Worm (Caenorhabditis elegans) whole organism, early embryonic: Measurements from ENCODE around the gene aex-3.
A peak's percentile ranks its signal among the peaks of the same experiment; 100 is the strongest.

Experiments
- B0310.2 ChIP-seq: sonication (generic microtip); optimal IDR thresholded peaks from 2 replicates; lab custom pipeline; 2016; ENCODE audit warnings: mild to moderate bottlenecking, missing genetic modification characterization, missing compliant biosample characterization
- F13C5.2 ChIP-seq: sonication (generic microtip); optimal IDR thresholded peaks from 2 replicates; lab custom pipeline; 2017; ENCODE audit warnings: mild to moderate bottlenecking, missing genetic modification characterization, inconsistent platforms, missing compliant biosample characterization
- aly-1 ChIP-seq: sonication (generic microtip); optimal IDR thresholded peaks from 2 replicates; lab custom pipeline; 2016; ENCODE audit warnings: missing genetic modification characterization, missing compliant biosample characterization
- ama-1 ChIP-seq: fragments of 150-350 bp; optimal IDR thresholded peaks from 2 replicates; lab custom pipeline; 2014
- ceh-13 ChIP-seq: fragments of 200-800 bp; sonication (Bioruptor generic); optimal IDR thresholded peaks from 2 replicates; lab custom pipeline; 2018; ENCODE audit warnings: mild to moderate bottlenecking, missing genetic modification characterization, missing compliant biosample characterization
- ceh-36 ChIP-seq: sonication (generic microtip); optimal IDR thresholded peaks from 2 replicates; lab custom pipeline; 2016; ENCODE audit warnings: missing genetic modification characterization, inconsistent platforms, missing compliant biosample characterization
- ets-7 ChIP-seq: sonication (generic microtip); optimal IDR thresholded peaks from 2 replicates; lab custom pipeline; 2016; ENCODE audit warnings: missing genotype, missing genetic modification characterization, missing compliant biosample characterization
- flt-1 ChIP-seq: fragments of 200-800 bp; sonication (Bioruptor generic); IDR thresholded peaks from 2 replicates; pipeline ENCODE4 v1.3.6; 2022; ENCODE audit warnings: missing genetic modification characterization, missing compliant biosample characterization
- hmbx-1 ChIP-seq: sonication (generic microtip); optimal IDR thresholded peaks from 2 replicates; lab custom pipeline; 2016; ENCODE audit warnings: mild to moderate bottlenecking, missing genetic modification characterization, missing compliant biosample characterization
- hmg-4 ChIP-seq: fragments of 200-800 bp; sonication (Bioruptor generic); optimal IDR thresholded peaks from 2 replicates; lab custom pipeline; 2018; ENCODE audit warnings: mild to moderate bottlenecking, missing genetic modification characterization, missing compliant biosample characterization
- hnd-1 ChIP-seq: sonication (generic microtip); optimal IDR thresholded peaks from 2 replicates; lab custom pipeline; 2016; ENCODE audit warnings: missing genetic modification characterization, missing compliant biosample characterization
- pes-1 ChIP-seq: fragments of 200-800 bp; sonication (Bioruptor generic); IDR thresholded peaks from 2 replicates; pipeline ENCODE4 v1.3.6; 2022; ENCODE audit warnings: missing genetic modification reagents, missing genetic modification characterization, missing compliant biosample characterization
- scrt-1 ChIP-seq: fragments of 200-800 bp; sonication (Bioruptor generic); IDR thresholded peaks from 2 replicates; pipeline ENCODE4 v1.3.6; 2022; ENCODE audit warnings: missing genetic modification characterization, missing compliant biosample characterization
- sea-1 ChIP-seq: fragments of 200-800 bp; sonication (Bioruptor generic); conservative IDR thresholded peaks from 2 replicates; pipeline ENCODE4 v1.3.6; 2022; ENCODE audit warnings: missing genetic modification characterization, missing compliant biosample characterization
- tbx-11 ChIP-seq: fragments of 200-800 bp; sonication (Bioruptor generic); IDR thresholded peaks from 2 replicates; pipeline ENCODE4 v1.3.6; 2022; ENCODE audit warnings: missing genetic modification characterization, missing compliant biosample characterization
- tbx-37 ChIP-seq: fragments of 200-800 bp; sonication (Bioruptor generic); conservative IDR thresholded peaks from 2 replicates; pipeline ENCODE4 v1.3.6; 2022; ENCODE audit warnings: missing genetic modification reagents, missing genetic modification characterization, missing compliant biosample characterization
- tra-4 ChIP-seq: sonication (generic microtip); optimal IDR thresholded peaks from 2 replicates; lab custom pipeline; 2017; ENCODE audit warnings: missing genetic modification characterization, missing compliant biosample characterization

aex-3 gene

DNA sequence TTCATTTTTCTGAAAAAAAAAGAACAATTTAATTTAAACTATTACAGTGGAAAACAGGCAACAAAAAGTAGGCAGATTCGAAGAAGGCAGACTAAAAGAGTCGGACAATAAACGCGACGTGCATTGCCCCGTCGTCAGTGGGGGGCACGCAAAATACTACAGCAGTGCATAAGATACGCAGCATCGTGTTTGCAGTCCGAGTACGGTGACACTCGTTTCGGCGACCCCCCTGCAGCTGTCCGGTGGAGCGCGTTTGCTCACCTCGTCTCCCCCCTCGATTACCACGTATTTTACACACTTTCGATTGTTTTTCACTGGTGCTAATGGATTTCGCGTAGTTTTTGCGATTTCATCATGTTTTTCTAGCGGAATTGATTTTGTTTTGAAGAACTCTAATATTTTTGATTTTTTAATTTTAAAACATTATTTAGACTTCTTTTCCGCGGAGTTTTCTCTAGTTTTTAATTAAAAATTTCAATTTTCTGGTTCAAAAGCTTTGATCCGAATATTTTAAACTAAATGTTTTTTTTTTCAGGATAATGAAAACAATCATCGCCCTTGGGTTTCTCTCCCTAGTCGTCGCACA is 8.6 kb upstream of the aex-3 start, which contains the start of the genes trap-2 and ile-2:
TSS of gene trap-2 (minus strand) at position 9 of the 586 bp plus-strand sequence.
TSS of gene ile-2 (plus strand) at position 536 of the 586 bp plus-strand sequence.
- TF ChIP-seq scrt-1 (GFP tag; lab: Robert Waterston, UW) (no peak), flt-1 (GFP tag; lab: Robert Waterston, UW) (peak; percentile 57; the same call in 1 of the 2 replicates), F13C5.2 (tag; lab: Kevin White, UChicago) (peak; percentile 89), sea-1 (peak; percentile 69; the same call in 1 of the 2 replicates), ceh-36 (tag; lab: Kevin White, UChicago) (no peak), ets-7 (tag; lab: Kevin White, UChicago) (peak; percentile 37), hmg-4 (GFP tag; lab: Kevin White, UChicago) (peak; percentile 78), hnd-1 (no peak), hmbx-1 (tag; lab: Kevin White, UChicago) (no peak), ceh-13 (GFP tag; lab: Kevin White, UChicago) (no peak), pes-1 (GFP tag; lab: Robert Waterston, UW) (no peak; the same call in 1 of the 2 replicates)

DNA sequence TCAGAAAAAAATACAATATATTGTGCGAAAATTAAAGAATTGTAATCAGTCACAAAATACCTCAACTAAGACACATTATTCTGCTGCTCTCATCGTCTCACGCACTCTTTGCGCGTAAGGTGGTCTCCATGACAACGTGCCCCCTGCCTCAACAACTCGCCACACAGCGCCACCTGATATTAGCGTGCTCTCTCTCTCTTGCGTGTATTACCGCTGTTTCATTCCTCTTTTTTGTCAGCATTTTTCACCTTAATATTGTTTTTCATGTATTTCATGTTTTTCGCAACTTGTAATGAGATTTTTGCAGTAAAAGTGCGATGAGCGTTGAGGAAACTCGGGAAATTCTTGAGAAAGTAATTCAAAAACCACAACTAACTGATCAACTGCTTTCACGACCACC is 3.9 kb upstream of the aex-3 start, which contains the start of gene dyf-11:
TSS of gene dyf-11 (plus strand) at position 301 of the 400 bp plus-strand sequence.
- TF ChIP-seq pes-1 (GFP tag; lab: Robert Waterston, UW) (no peak), flt-1 (GFP tag; lab: Robert Waterston, UW) (no peak), hmbx-1 (tag; lab: Kevin White, UChicago) (no peak), ceh-36 (tag; lab: Kevin White, UChicago) (no peak), tra-4 (tag; lab: Kevin White, UChicago) (no peak), scrt-1 (GFP tag; lab: Robert Waterston, UW) (no peak), ets-7 (tag; lab: Kevin White, UChicago) (no peak), tbx-37 (no peak), F13C5.2 (tag; lab: Kevin White, UChicago) (no peak), hnd-1 (no peak), tbx-11 (GFP tag; lab: Robert Waterston, UW) (no peak)

DNA sequence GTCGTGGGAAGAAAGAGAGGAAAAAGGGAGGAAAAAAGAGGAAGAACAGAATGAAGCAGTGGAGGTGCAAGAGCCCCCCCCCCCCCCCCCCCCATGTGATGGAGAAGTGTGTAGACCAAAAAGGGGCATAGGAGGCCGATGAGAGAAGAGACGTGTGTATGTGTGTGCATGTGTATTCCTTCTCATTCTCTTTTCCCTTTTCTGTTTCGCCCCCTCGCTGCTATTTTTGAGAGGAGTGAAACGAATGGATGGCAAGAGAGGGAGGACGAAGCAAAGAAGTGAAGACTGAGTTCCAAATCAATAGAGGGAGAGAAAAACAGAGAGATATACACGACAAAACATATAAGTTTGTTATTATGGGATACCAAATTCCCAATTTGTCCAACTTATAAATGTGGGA is 1.0 kb upstream of the aex-3 start:
- TF ChIP-seq ceh-36 (tag; lab: Kevin White, UChicago) = no peak
- TF ChIP-seq scrt-1 (GFP tag; lab: Robert Waterston, UW) = no peak
- no peak for TF ChIP-seq ets-7 (tag; lab: Kevin White, UChicago)
- TF ChIP-seq hmbx-1 (tag; lab: Kevin White, UChicago) = no peak
- peak; percentile 0 for TF ChIP-seq F13C5.2 (tag; lab: Kevin White, UChicago)
- TF ChIP-seq hmg-4 (GFP tag; lab: Kevin White, UChicago) = peak; percentile 65
- no peak for TF ChIP-seq ama-1 (lab: Kevin White, UChicago)

DNA sequence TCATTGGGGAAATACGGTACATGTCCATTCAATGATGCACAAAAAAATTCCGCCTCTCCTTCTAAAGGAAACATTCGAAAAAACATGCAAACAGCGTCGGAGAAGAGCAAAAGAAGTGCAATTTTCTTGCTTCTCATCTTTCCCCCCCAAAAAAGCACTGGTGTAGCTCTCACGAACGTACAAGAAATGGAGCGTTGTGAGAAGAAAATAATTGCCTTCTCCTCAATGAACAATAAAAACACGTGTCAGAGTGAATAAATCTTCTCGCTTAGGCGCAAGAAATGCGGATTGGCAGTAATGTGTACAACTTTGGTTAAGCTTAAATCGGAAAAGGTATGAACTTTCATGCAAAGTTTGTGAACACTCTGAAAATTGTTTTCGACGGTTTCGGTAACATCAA is 11.2 kb downstream of the aex-3 start:
- no peak for TF ChIP-seq tbx-37
- no peak for TF ChIP-seq B0310.2
- no peak for TF ChIP-seq hnd-1
- no peak for TF ChIP-seq scrt-1 (GFP tag; lab: Robert Waterston, UW)
- no peak for TF ChIP-seq tbx-11 (GFP tag; lab: Robert Waterston, UW)
- no peak for TF ChIP-seq ets-7 (tag; lab: Kevin White, UChicago)
- TF ChIP-seq pes-1 (GFP tag; lab: Robert Waterston, UW) = no peak
- TF ChIP-seq sea-1 = no peak
- TF ChIP-seq hmbx-1 (tag; lab: Kevin White, UChicago) = no peak
- no peak for TF ChIP-seq ama-1 (lab: Kevin White, UChicago)
- no peak for TF ChIP-seq flt-1 (GFP tag; lab: Robert Waterston, UW)
- TF ChIP-seq F13C5.2 (tag; lab: Kevin White, UChicago) = no peak
- no peak for TF ChIP-seq aly-1
- TF ChIP-seq ceh-36 (tag; lab: Kevin White, UChicago) = no peak
- TF ChIP-seq ceh-13 (GFP tag; lab: Kevin White, UChicago) = no peak
- TF ChIP-seq hmg-4 (GFP tag; lab: Kevin White, UChicago) = no peak
- no peak for TF ChIP-seq tra-4 (tag; lab: Kevin White, UChicago)

DNA sequence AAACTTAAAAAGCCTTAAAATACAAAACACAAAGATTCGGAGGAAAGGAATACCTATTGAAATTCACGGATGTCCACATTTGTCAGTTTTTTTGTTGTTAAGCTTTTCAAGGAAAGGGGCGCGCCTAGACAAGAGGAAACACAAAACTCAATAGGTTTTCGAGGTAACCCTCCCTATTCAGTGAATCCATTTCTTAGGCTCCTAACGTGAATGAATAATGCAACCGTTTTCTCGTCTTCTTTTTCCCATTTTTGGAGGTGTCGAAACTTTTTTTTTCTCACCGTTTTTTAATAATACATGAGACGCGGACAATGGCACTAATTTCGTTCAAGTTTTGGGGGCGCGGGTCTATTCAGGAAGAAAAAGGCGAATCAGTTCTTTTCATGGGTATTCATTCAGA is 22.5 kb downstream of the aex-3 start:
- no peak for TF ChIP-seq ets-7 (tag; lab: Kevin White, UChicago)
- TF ChIP-seq B0310.2 = no peak
- no peak for TF ChIP-seq ama-1 (lab: Kevin White, UChicago)
- no peak for TF ChIP-seq hnd-1
- no peak for TF ChIP-seq sea-1
- no peak for TF ChIP-seq ceh-36 (tag; lab: Kevin White, UChicago)
- no peak for TF ChIP-seq scrt-1 (GFP tag; lab: Robert Waterston, UW)
- no peak for TF ChIP-seq tra-4 (tag; lab: Kevin White, UChicago)
- no peak for TF ChIP-seq ceh-13 (GFP tag; lab: Kevin White, UChicago)
- no peak for TF ChIP-seq pes-1 (GFP tag; lab: Robert Waterston, UW)
- no peak for TF ChIP-seq aly-1
- no peak for TF ChIP-seq F13C5.2 (tag; lab: Kevin White, UChicago)
- TF ChIP-seq tbx-37 = no peak
- no peak for TF ChIP-seq flt-1 (GFP tag; lab: Robert Waterston, UW)
- no peak for TF ChIP-seq hmg-4 (GFP tag; lab: Kevin White, UChicago)
- TF ChIP-seq tbx-11 (GFP tag; lab: Robert Waterston, UW) = no peak
- no peak for TF ChIP-seq hmbx-1 (tag; lab: Kevin White, UChicago)

DNA sequence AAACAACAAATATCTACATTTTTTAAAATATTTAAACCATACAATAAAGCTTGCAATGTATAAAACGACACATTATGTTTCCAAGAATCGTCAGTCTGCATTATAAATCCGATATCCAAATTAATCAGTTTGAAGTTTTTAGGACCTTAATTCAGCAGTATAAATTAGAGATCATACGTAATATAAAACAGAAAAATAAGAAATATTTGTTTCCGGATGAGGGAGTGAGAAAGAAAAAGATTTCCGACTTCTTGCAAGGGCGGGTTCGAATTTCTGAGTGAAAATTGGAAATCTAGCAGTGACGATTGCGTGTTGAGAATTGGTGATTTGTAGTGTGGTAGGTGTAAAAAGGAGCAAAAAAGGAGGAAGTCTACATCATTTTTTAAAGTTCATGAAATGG is 24.0 kb downstream of the aex-3 start, which contains the start of gene npr-19:
TSS of gene npr-19 (minus strand) at position 101 of the 400 bp plus-strand sequence.
- no peak for TF ChIP-seq ceh-13 (GFP tag; lab: Kevin White, UChicago)
- no peak for TF ChIP-seq tbx-37
- no peak for TF ChIP-seq flt-1 (GFP tag; lab: Robert Waterston, UW)
- TF ChIP-seq B0310.2 = no peak
- no peak for TF ChIP-seq tra-4 (tag; lab: Kevin White, UChicago)
- no peak for TF ChIP-seq F13C5.2 (tag; lab: Kevin White, UChicago)
- TF ChIP-seq tbx-11 (GFP tag; lab: Robert Waterston, UW) = no peak

DNA sequence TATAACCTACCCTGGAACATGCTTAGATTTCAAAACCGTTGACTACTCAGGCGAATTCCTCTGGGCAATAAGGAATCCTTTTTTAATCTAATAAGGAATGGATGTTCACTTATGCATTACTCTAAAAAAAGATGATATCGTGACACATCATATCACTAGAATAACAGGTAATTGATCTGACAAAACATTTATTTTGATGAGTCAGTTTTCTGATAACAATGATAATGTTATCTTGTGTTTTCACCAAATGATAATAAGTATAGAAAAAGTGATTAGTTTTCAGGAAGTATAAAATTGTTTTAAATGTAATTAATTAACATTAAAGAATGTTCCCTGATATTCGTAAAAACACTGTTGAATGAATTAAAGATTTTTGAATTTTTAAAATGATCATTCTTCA is 30.5 kb downstream of the aex-3 start:
- TF ChIP-seq ets-7 (tag; lab: Kevin White, UChicago) (no peak), F13C5.2 (tag; lab: Kevin White, UChicago) (no peak)
